Fruit fly (Drosophila melanogaster) whole organism, prepupa: ENCODE measurements around the gene CG11694.
A peak's percentile ranks its signal among the peaks of the same experiment; 100 is the strongest.

Experiments used
- CG4318 ChIP-seq: fragments of 200-800 bp; sonication (Bioruptor generic); optimal IDR thresholded peaks from 3 replicates; lab custom pipeline; 2017; ENCODE audit warnings: missing biosample characterization, mild to moderate bottlenecking, missing genetic modification characterization
- CG6854 ChIP-seq: fragments of 200-800 bp; sonication (Bioruptor generic); optimal IDR thresholded peaks from 2 replicates; lab custom pipeline; 2017; ENCODE audit warnings: missing biosample characterization, mild to moderate bottlenecking, missing genetic modification characterization
- Hr39 ChIP-seq: fragments of 200-800 bp; sonication (Bioruptor generic); optimal IDR thresholded peaks from 2 replicates; lab custom pipeline; 2016; ENCODE audit warnings: missing biosample characterization, missing genetic modification characterization
- Hr4 ChIP-seq: fragments of 200-800 bp; sonication (Bioruptor generic); optimal IDR thresholded peaks from 3 replicates; lab custom pipeline; 2016; ENCODE audit warnings: missing biosample characterization, missing genetic modification characterization
- Met ChIP-seq: fragments of 200-800 bp; sonication (Bioruptor generic); optimal IDR thresholded peaks from 3 replicates; lab custom pipeline; 2016; ENCODE audit warnings: missing biosample characterization, missing genetic modification characterization
- Smox ChIP-seq: fragments of 200-800 bp; sonication (Bioruptor generic); optimal IDR thresholded peaks from 3 replicates; lab custom pipeline; 2016; ENCODE audit warnings: missing biosample characterization, missing genetic modification characterization
- cyc ChIP-seq: fragments of 200-800 bp; sonication (Bioruptor generic); optimal IDR thresholded peaks from 3 replicates; lab custom pipeline; 2016; ENCODE audit warnings: missing biosample characterization, missing genetic modification characterization
- fd85E ChIP-seq: fragments of 200-800 bp; sonication (Bioruptor generic); optimal IDR thresholded peaks from 3 replicates; lab custom pipeline; 2016; ENCODE audit warnings: missing biosample characterization, missing genetic modification characterization
- svp ChIP-seq: fragments of 200-800 bp; sonication (Bioruptor generic); peaks from one replicate; lab custom pipeline; 2016; ENCODE audit warnings: missing biosample characterization, missing genetic modification characterization

dm6 chr3R:8329628-8330027, 17.7 kb upstream of the CG11694 start:
- TF ChIP-seq cyc (GFP tag; lab: Kevin White, UChicago) (no peak), CG6854 (GFP tag; lab: Kevin White, UChicago) (no peak), Smox (GFP tag; lab: Kevin White, UChicago) (no peak), CG4318 (GFP tag; lab: Kevin White, UChicago) (no peak), Met (GFP tag; lab: Kevin White, UChicago) (no peak), fd85E (GFP tag; lab: Kevin White, UChicago) (no peak), svp (peak; percentile 99), Hr4 (GFP tag; lab: Kevin White, UChicago) (no peak), Hr39 (no peak)
